Worm (Caenorhabditis elegans): ENCODE results near the gene ced-6.
A peak's percentile ranks its signal among the peaks of the same experiment; 100 is the strongest.

DNA sequence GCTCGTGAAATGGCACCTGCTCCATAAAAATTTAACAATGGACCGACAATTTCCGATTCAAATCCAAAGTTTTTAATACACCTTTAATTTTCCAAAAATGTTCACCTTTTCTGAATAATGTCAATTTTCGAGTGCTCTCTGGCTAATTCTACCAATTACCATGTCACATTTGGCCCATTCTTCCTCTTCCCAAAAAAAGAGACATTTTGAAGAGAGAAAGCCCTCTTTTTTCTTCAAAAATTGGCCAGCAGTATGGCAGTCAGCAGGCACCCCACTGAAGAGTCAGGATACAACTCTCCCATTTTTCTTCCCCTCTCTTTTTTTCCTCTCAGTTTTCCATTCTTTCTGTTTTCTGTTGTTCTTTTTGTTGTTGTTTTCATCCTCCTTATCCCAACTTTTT lies 38.9 kb downstream of the ced-6 start:
- TF ChIP-seq C34F6.9 (tag; optimal IDR thresholded peaks at IDR 0.05) (peak; percentile 2), mab-5 (tag; optimal IDR thresholded peaks at IDR 0.05) (no peak), nhr-25 (tag; optimal IDR thresholded peaks at IDR 0.05) (no peak), nhr-237 (tag; optimal IDR thresholded peaks at IDR 0.05) (no peak), nhr-21 (tag; optimal IDR thresholded peaks at IDR 0.05) (no peak), aly-2 (tag; optimal IDR thresholded peaks at IDR 0.05) (no peak), ZK546.5 (tag; optimal IDR thresholded peaks at IDR 0.05) (no peak), nhr-129 (tag; optimal IDR thresholded peaks at IDR 0.05) (no peak), alr-1 (tag; optimal IDR thresholded peaks at IDR 0.05) (no peak)
